Fruit fly (Drosophila melanogaster) whole organism, embryonic: ENCODE results near the gene CG7179.
A peak's percentile ranks its signal among the peaks of the same experiment; 100 is the strongest.

Source experiments
- Antp ChIP-seq: fragments of 200-800 bp; sonication (Bioruptor generic); optimal IDR thresholded peaks from 3 replicates; lab custom pipeline; 2016; ENCODE audit warnings: missing biosample characterization, missing genetic modification characterization
- Atf3 ChIP-seq: fragments of 200-800 bp; sonication (Bioruptor generic); optimal IDR thresholded peaks from 3 replicates; lab custom pipeline; 2016; ENCODE audit warnings: missing biosample characterization, missing genetic modification characterization
- Blimp-1 ChIP-seq: fragments of 200-800 bp; sonication (Bioruptor generic); optimal IDR thresholded peaks from 3 replicates; lab custom pipeline; 2018; ENCODE audit warnings: missing biosample characterization, missing genetic modification characterization, mild to moderate bottlenecking, moderate library complexity, missing genetic modification reagents
- CG10321 ChIP-seq: fragments of 200-800 bp; sonication (Bioruptor generic); IDR thresholded peaks from 2 replicates; pipeline ENCODE4 v1.3.6; 2022; ENCODE audit warnings: missing biosample characterization, missing genetic modification characterization
- CG11093 ChIP-seq: fragments of 200-800 bp; sonication (Bioruptor generic); IDR thresholded peaks from 3 replicates; pipeline ENCODE4 v1.3.6; 2022; ENCODE audit warnings: missing biosample characterization, missing genetic modification characterization
- CG11695 ChIP-seq: fragments of 200-800 bp; sonication (Bioruptor generic); IDR thresholded peaks from 3 replicates; pipeline ENCODE4 v1.3.6; 2022; ENCODE audit warnings: missing biosample characterization, missing genetic modification characterization
- CG11696 ChIP-seq: fragments of 200-800 bp; sonication (Bioruptor generic); IDR thresholded peaks from 2 replicates; pipeline ENCODE4 v1.3.6; 2022; ENCODE audit warnings: missing biosample characterization, missing genetic modification characterization
- CG1602 ChIP-seq: fragments of 200-800 bp; sonication (Bioruptor generic); optimal IDR thresholded peaks from 3 replicates; lab custom pipeline; 2016; ENCODE audit warnings: missing biosample characterization, missing genetic modification characterization
- CG17359 ChIP-seq: fragments of 200-800 bp; sonication (Bioruptor generic); optimal IDR thresholded peaks from 3 replicates; lab custom pipeline; 2018; ENCODE audit warnings: missing biosample characterization, mild to moderate bottlenecking, missing genetic modification characterization, moderate library complexity
- CG2678 ChIP-seq: fragments of 200-800 bp; sonication (Bioruptor generic); optimal IDR thresholded peaks from 3 replicates; lab custom pipeline; 2019; ENCODE audit warnings: missing biosample characterization, mild to moderate bottlenecking, missing genetic modification characterization, moderate library complexity
- CG30431 ChIP-seq: fragments of 200-800 bp; sonication (Bioruptor generic); optimal IDR thresholded peaks from 2 replicates; lab custom pipeline; 2017; ENCODE audit warnings: missing biosample characterization, missing genetic modification characterization
- CG3163 ChIP-seq: fragments of 200-800 bp; sonication (Bioruptor generic); optimal IDR thresholded peaks from 3 replicates; lab custom pipeline; 2016; ENCODE audit warnings: missing biosample characterization, missing genetic modification characterization
- CG34376 ChIP-seq: fragments of 200-800 bp; sonication (Bioruptor generic); optimal IDR thresholded peaks from 2 replicates; lab custom pipeline; 2018; ENCODE audit warnings: missing biosample characterization, mild to moderate bottlenecking, missing genetic modification characterization
- CG4617 ChIP-seq: fragments of 200-800 bp; sonication (Bioruptor generic); optimal IDR thresholded peaks from 3 replicates; lab custom pipeline; 2016; ENCODE audit warnings: missing biosample characterization, missing genetic modification characterization, borderline replicate concordance
- CG5180 ChIP-seq: fragments of 200-800 bp; sonication (Bioruptor generic); optimal IDR thresholded peaks from 3 replicates; lab custom pipeline; 2017; ENCODE audit warnings: missing biosample characterization, missing genetic modification characterization, mild to moderate bottlenecking, moderate library complexity, missing genetic modification reagents
- CG6765 ChIP-seq: fragments of 200-800 bp; sonication (Bioruptor generic); optimal IDR thresholded peaks from 3 replicates; lab custom pipeline; 2017; ENCODE audit warnings: missing biosample characterization, mild to moderate bottlenecking, missing genetic modification characterization
- CG7372 ChIP-seq: fragments of 200-800 bp; sonication (Bioruptor generic); IDR thresholded peaks from 2 replicates; pipeline ENCODE4 v1.3.6; 2022; ENCODE audit warnings: missing biosample characterization, missing genetic modification characterization
- CG8388 ChIP-seq: fragments of 200-800 bp; sonication (Bioruptor generic); optimal IDR thresholded peaks from 2 replicates; lab custom pipeline; 2019; ENCODE audit warnings: missing biosample characterization, mild to moderate bottlenecking, missing genetic modification characterization, moderate library complexity
- CG9727 ChIP-seq: fragments of 200-800 bp; sonication (Bioruptor generic); optimal IDR thresholded peaks from 3 replicates; lab custom pipeline; 2017; ENCODE audit warnings: missing biosample characterization, mild to moderate bottlenecking, missing genetic modification characterization
- CHES-1-like ChIP-seq: fragments of 200-800 bp; sonication (Bioruptor generic); optimal IDR thresholded peaks from 2 replicates; lab custom pipeline; 2016; ENCODE audit warnings: missing biosample characterization, missing genetic modification characterization
- Drgx ChIP-seq: fragments of 200-800 bp; sonication (Bioruptor generic); IDR thresholded peaks from 2 replicates; pipeline ENCODE4 v1.3.6; 2022; ENCODE audit warnings: missing biosample characterization, missing genetic modification characterization
- Ets97D ChIP-seq: fragments of 200-800 bp; sonication (Bioruptor generic); optimal IDR thresholded peaks from 3 replicates; lab custom pipeline; 2016; ENCODE audit warnings: missing biosample characterization, missing genetic modification characterization
- Fer2 ChIP-seq: fragments of 200-800 bp; sonication (Bioruptor generic); optimal IDR thresholded peaks from 2 replicates; lab custom pipeline; 2018; ENCODE audit warnings: missing biosample characterization, mild to moderate bottlenecking, missing genetic modification characterization, moderate library complexity
- HLH4C ChIP-seq: fragments of 200-800 bp; sonication (Bioruptor generic); IDR thresholded peaks from 3 replicates; pipeline ENCODE4 v1.3.6; 2022; ENCODE audit warnings: missing biosample characterization, missing genetic modification characterization; ENCODE audit not compliant: partially characterized antibody
- Nf-YA ChIP-seq: fragments of 200-800 bp; sonication (Bioruptor generic); IDR thresholded peaks from 2 replicates; pipeline ENCODE4 v1.3.6; 2022; ENCODE audit warnings: missing biosample characterization, missing genetic modification characterization
- Six4 ChIP-seq: fragments of 200-800 bp; sonication (Bioruptor generic); optimal IDR thresholded peaks from 2 replicates; lab custom pipeline; 2016; ENCODE audit warnings: missing biosample characterization, missing genetic modification characterization
- Sry-β ChIP-seq: fragments of 200-800 bp; sonication (Bioruptor generic); optimal IDR thresholded peaks from 2 replicates; lab custom pipeline; 2018; ENCODE audit warnings: missing biosample characterization, mild to moderate bottlenecking, missing genetic modification characterization, moderate library complexity
- Usf ChIP-seq: fragments of 200-800 bp; sonication (Bioruptor generic); optimal IDR thresholded peaks from 2 replicates; lab custom pipeline; 2017; ENCODE audit warnings: missing genotype, missing biosample characterization, missing genetic modification characterization
- bigmax ChIP-seq: fragments of 200-800 bp; sonication (Bioruptor generic); optimal IDR thresholded peaks from 2 replicates; lab custom pipeline; 2018; ENCODE audit warnings: missing biosample characterization, mild to moderate bottlenecking, missing genetic modification characterization
- btn ChIP-seq: fragments of 200-800 bp; sonication (Bioruptor generic); optimal IDR thresholded peaks from 2 replicates; lab custom pipeline; 2016; ENCODE audit warnings: missing biosample characterization, missing genetic modification characterization
- cg ChIP-seq: fragments of 200-800 bp; sonication (Bioruptor generic); optimal IDR thresholded peaks from 3 replicates; lab custom pipeline; 2019; ENCODE audit warnings: missing biosample characterization, mild to moderate bottlenecking, missing genetic modification characterization, moderate library complexity
- chif ChIP-seq, 2 experiments: fragments of 200-800 bp; sonication (Bioruptor generic); optimal IDR thresholded peaks; 3 replicates each; lab custom pipeline; 2016; ENCODE audit warnings: missing biosample characterization in 2 of 2, missing genetic modification characterization in 2 of 2
- chn ChIP-seq: fragments of 200-800 bp; sonication (Bioruptor generic); optimal IDR thresholded peaks from 2 replicates; lab custom pipeline; 2016; ENCODE audit warnings: missing biosample characterization, missing genetic modification characterization
- da ChIP-seq: fragments of 200-800 bp; sonication (Bioruptor generic); optimal IDR thresholded peaks from 2 replicates; lab custom pipeline; 2016; ENCODE audit warnings: missing biosample characterization, missing genetic modification characterization
- dmrt99B ChIP-seq: fragments of 200-800 bp; sonication (Bioruptor generic); optimal IDR thresholded peaks from 2 replicates; lab custom pipeline; 2018; ENCODE audit warnings: missing biosample characterization, mild to moderate bottlenecking, missing genetic modification characterization, moderate library complexity
- fd3F ChIP-seq: fragments of 200-800 bp; sonication (Bioruptor generic); optimal IDR thresholded peaks from 2 replicates; lab custom pipeline; 2018; ENCODE audit warnings: missing biosample characterization, mild to moderate bottlenecking, missing genetic modification characterization, moderate library complexity
- jing ChIP-seq: fragments of 200-800 bp; sonication (Bioruptor generic); optimal IDR thresholded peaks from 2 replicates; lab custom pipeline; 2018; ENCODE audit warnings: missing biosample characterization, mild to moderate bottlenecking, missing genetic modification characterization
- knrl ChIP-seq: fragments of 200-800 bp; sonication (Bioruptor generic); IDR thresholded peaks from 3 replicates; pipeline ENCODE4 v1.3.6; 2022; ENCODE audit warnings: missing biosample characterization, missing genetic modification characterization; ENCODE audit not compliant: partially characterized antibody
- lab ChIP-seq: fragments of 200-800 bp; sonication (Bioruptor generic); optimal IDR thresholded peaks from 3 replicates; lab custom pipeline; 2017; ENCODE audit warnings: missing biosample characterization, missing genetic modification characterization, mild to moderate bottlenecking, moderate library complexity, missing genetic modification reagents
- onecut ChIP-seq: fragments of 200-800 bp; sonication (Bioruptor generic); IDR thresholded peaks from 2 replicates; pipeline ENCODE4 v1.3.6; 2022; ENCODE audit warnings: missing biosample characterization, missing genetic modification characterization
- pho ChIP-seq: fragments of 200-800 bp; sonication (Bioruptor generic); optimal IDR thresholded peaks from 2 replicates; lab custom pipeline; 2016; ENCODE audit warnings: missing biosample characterization, missing genetic modification characterization
- ranshi ChIP-seq: fragments of 200-800 bp; sonication (Bioruptor generic); IDR thresholded peaks from 2 replicates; pipeline ENCODE4 v1.3.6; 2022; ENCODE audit warnings: missing biosample characterization, missing genetic modification characterization
- row ChIP-seq: fragments of 200-800 bp; sonication (Bioruptor generic); IDR thresholded peaks from 3 replicates; pipeline ENCODE4 v1.3.6; 2022; ENCODE audit warnings: missing biosample characterization, missing genetic modification characterization
- slp2 ChIP-seq: fragments of 200-800 bp; sonication (Bioruptor generic); optimal IDR thresholded peaks from 2 replicates; lab custom pipeline; 2016; ENCODE audit warnings: missing biosample characterization, missing genetic modification characterization
- sr ChIP-seq: fragments of 200-800 bp; sonication (Bioruptor generic); IDR thresholded peaks from 3 replicates; pipeline ENCODE4 v1.3.6; 2022; ENCODE audit warnings: missing biosample characterization, missing genetic modification characterization
- tgo ChIP-seq: fragments of 200-800 bp; sonication (Bioruptor generic); IDR thresholded peaks from 3 replicates; pipeline ENCODE4 v1.3.6; 2022; ENCODE audit warnings: missing biosample characterization, missing genetic modification characterization
- ttk ChIP-seq: fragments of 200-800 bp; sonication (Bioruptor generic); IDR thresholded peaks from 2 replicates; pipeline ENCODE4 v2.1.2; 2022; ENCODE audit warnings: missing biosample characterization, missing genetic modification characterization
- wdn ChIP-seq: fragments of 200-800 bp; sonication (Bioruptor generic); IDR thresholded peaks from 2 replicates; pipeline ENCODE4 v1.3.6; 2022; ENCODE audit warnings: missing biosample characterization, missing genetic modification characterization
- wor ChIP-seq: fragments of 200-800 bp; sonication (Bioruptor generic); IDR thresholded peaks from 2 replicates; pipeline ENCODE4 v1.3.6; 2022; ENCODE audit warnings: missing biosample characterization, missing genetic modification characterization
- zfh1 ChIP-seq: fragments of 200-800 bp; sonication (Bioruptor generic); IDR thresholded peaks from 3 replicates; pipeline ENCODE4 v1.3.6; 2022; ENCODE audit warnings: missing biosample characterization, missing genetic modification characterization

Gene CG7179

DNA sequence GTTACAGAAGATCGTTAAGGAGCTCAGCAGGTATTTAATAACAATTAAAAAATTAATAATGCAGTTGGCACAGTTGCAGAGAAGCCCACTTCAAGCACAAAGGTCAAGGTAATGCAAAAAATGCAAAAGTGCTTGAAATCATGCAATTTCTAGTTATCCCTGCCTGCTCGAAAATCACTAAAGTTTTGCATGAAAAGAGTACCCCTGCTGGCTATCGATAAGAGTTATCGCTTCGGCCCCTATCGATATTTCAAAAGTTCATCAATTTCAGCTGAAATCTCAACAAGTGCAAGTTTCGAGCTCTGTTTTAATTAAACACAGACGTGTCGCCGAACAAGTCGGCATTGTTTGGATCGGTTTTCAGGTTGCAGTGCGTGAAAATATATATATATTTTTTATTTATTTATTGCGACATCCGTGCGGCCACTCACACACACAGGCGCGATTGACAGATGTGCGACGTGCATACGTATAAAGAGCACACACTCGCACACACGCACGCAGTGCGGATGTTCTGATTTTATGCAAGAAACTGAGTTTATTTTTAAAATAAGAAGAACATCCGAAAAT, 43.5 kb upstream of the CG7179 start (continued):
- TF ChIP-seq Fer2 (tag; lab: Kevin White, UChicago) (peak; percentile 43), sr (no peak; the same call in 2 of the 3 replicates), fd3F (GFP tag; lab: Kevin White, UChicago) (peak; percentile 16), CG7372 (peak; percentile 32; the same call in 1 of the 2 replicates), CG11696 (GFP tag; lab: Robert Waterston, UW) (no peak), pho (peak; percentile 34), CG6765 (GFP tag; lab: Kevin White, UChicago) (no peak), CG8388 (GFP tag; lab: Kevin White, UChicago) (peak; percentile 43), CG3163 (GFP tag; lab: Kevin White, UChicago) (peak; percentile 32), HLH4C (GFP tag; lab: Robert Waterston, UW) (peak; percentile 85), chif (GFP tag; optimal IDR thresholded peaks at IDR 0.05; lab: Kevin White, UChicago) (peak; percentile 1 to 44), CG11695 (GFP tag; lab: Robert Waterston, UW) (no peak), zfh1 (GFP tag; lab: Robert Waterston, UW) (peak; percentile 60; the same call in 2 of the 3 replicates), Sry-β (GFP tag; lab: Kevin White, UChicago) (peak; percentile 22), tgo (GFP tag; lab: Robert Waterston, UW) (peak; percentile 18; the same call in 1 of the 3 replicates), Usf (GFP tag; lab: Kevin White, UChicago) (no peak), ranshi (GFP tag; lab: Robert Waterston, UW) (0 out of 2 replicates have a peak, but pooled peaks have one; percentile 9), Ets97D (GFP tag; lab: Kevin White, UChicago) (peak; percentile 86), row (GFP tag; lab: Robert Waterston, UW) (peak; percentile 82), CG17359 (tag; lab: Kevin White, UChicago) (peak; percentile 17), Blimp-1 (GFP tag; lab: Kevin White, UChicago) (no peak), CG5180 (GFP tag; lab: Kevin White, UChicago) (peak; percentile 30), CG10321 (GFP tag; lab: Robert Waterston, UW) (no peak), Six4 (GFP tag; lab: Kevin White, UChicago) (no peak), CG30431 (GFP tag; lab: Kevin White, UChicago) (no peak), wor (GFP tag; lab: Robert Waterston, UW) (no peak), onecut (GFP tag; lab: Robert Waterston, UW) (0 out of 2 replicates have a peak, but pooled peaks have one; percentile 10), Nf-YA (no peak), cg (GFP tag; lab: Kevin White, UChicago) (peak; percentile 90), knrl (GFP tag; lab: Robert Waterston, UW) (peak; percentile 86), CG11093 (GFP tag; lab: Robert Waterston, UW) (no peak), wdn (peak; percentile 44; the same call in 1 of the 2 replicates), CG4617 (GFP tag; lab: Kevin White, UChicago) (peak; percentile 88), CHES-1-like (peak; percentile 19), dmrt99B (tag; lab: Kevin White, UChicago) (no peak), Atf3 (GFP tag; lab: Kevin White, UChicago) (no peak), Antp (GFP tag; lab: Kevin White, UChicago) (peak; percentile 54), ttk (peak; percentile 52; the same call in 1 of the 2 replicates), btn (no peak), CG2678 (no peak), CG9727 (GFP tag; lab: Kevin White, UChicago) (peak; percentile 63), CG34376 (GFP tag; lab: Kevin White, UChicago) (peak; percentile 28), bigmax (GFP tag; lab: Kevin White, UChicago) (peak; percentile 9), lab (GFP tag; lab: Kevin White, UChicago) (no peak), chn (GFP tag; lab: Kevin White, UChicago) (peak; percentile 67), slp2 (peak; percentile 4), jing (GFP tag; lab: Kevin White, UChicago) (no peak), da (GFP tag; lab: Kevin White, UChicago) (no peak), Drgx (GFP tag; lab: Robert Waterston, UW) (peak; percentile 15; the same call in 1 of the 2 replicates), CG1602 (no peak)
